Fruit fly (Drosophila melanogaster) whole organism, embryonic: ENCODE data around the gene Tsp2A.
A peak's percentile ranks its signal among the peaks of the same experiment; 100 is the strongest.

Source experiments
- Atf6 ChIP-seq: fragments of 200-800 bp; sonication (Bioruptor generic); IDR thresholded peaks from 2 replicates; pipeline ENCODE4 v1.3.6; 2022; ENCODE audit warnings: missing biosample characterization, missing genetic modification characterization
- CG10565 ChIP-seq: fragments of 200-800 bp; sonication (Bioruptor generic); optimal IDR thresholded peaks from 3 replicates; lab custom pipeline; 2016; ENCODE audit warnings: missing biosample characterization, mild to moderate bottlenecking, missing genetic modification characterization
- CG10959 ChIP-seq: fragments of 200-800 bp; sonication (Bioruptor generic); IDR thresholded peaks from 2 replicates; pipeline ENCODE4 v1.3.6; 2022; ENCODE audit warnings: missing biosample characterization, missing genetic modification characterization
- CG11398 ChIP-seq: fragments of 200-800 bp; sonication (Bioruptor generic); optimal IDR thresholded peaks from 2 replicates; lab custom pipeline; 2016; ENCODE audit warnings: missing biosample characterization, missing genetic modification characterization
- CG12155 ChIP-seq: fragments of 200-800 bp; sonication (Bioruptor generic); optimal IDR thresholded peaks from 3 replicates; lab custom pipeline; 2016; ENCODE audit warnings: missing biosample characterization, missing genetic modification characterization
- CG12236 ChIP-seq: fragments of 200-800 bp; sonication (Bioruptor generic); optimal IDR thresholded peaks from 2 replicates; lab custom pipeline; 2016; ENCODE audit warnings: missing biosample characterization, missing genetic modification characterization
- CG12942 ChIP-seq: fragments of 200-800 bp; sonication (Bioruptor generic); optimal IDR thresholded peaks from 3 replicates; lab custom pipeline; 2016; ENCODE audit warnings: missing biosample characterization, missing genetic modification characterization
- CG13296 ChIP-seq: fragments of 200-800 bp; sonication (Bioruptor generic); optimal IDR thresholded peaks from 3 replicates; lab custom pipeline; 2018; ENCODE audit warnings: missing biosample characterization, mild to moderate bottlenecking, missing genetic modification characterization
- CG14710 ChIP-seq: fragments of 200-800 bp; sonication (Bioruptor generic); optimal IDR thresholded peaks from 3 replicates; lab custom pipeline; 2019; ENCODE audit warnings: missing biosample characterization, mild to moderate bottlenecking, missing genetic modification characterization, moderate library complexity
- CG1647 ChIP-seq: fragments of 200-800 bp; sonication (Bioruptor generic); optimal IDR thresholded peaks from 3 replicates; lab custom pipeline; 2016; ENCODE audit warnings: missing biosample characterization, missing genetic modification characterization
- CG17912 ChIP-seq: fragments of 200-800 bp; sonication (Bioruptor generic); optimal IDR thresholded peaks from 2 replicates; lab custom pipeline; 2018; ENCODE audit warnings: missing biosample characterization, mild to moderate bottlenecking, missing genetic modification characterization
- CG18619 ChIP-seq: fragments of 200-800 bp; sonication (Bioruptor generic); optimal IDR thresholded peaks from 3 replicates; lab custom pipeline; 2017; ENCODE audit warnings: missing biosample characterization, mild to moderate bottlenecking, missing genetic modification characterization
- CG3281 ChIP-seq: fragments of 200-800 bp; sonication (Bioruptor generic); optimal IDR thresholded peaks from 3 replicates; lab custom pipeline; 2017; ENCODE audit warnings: missing biosample characterization, mild to moderate bottlenecking, missing genetic modification characterization
- CG4404 ChIP-seq: fragments of 200-800 bp; sonication (Bioruptor generic); IDR thresholded peaks from 2 replicates; pipeline ENCODE4 v1.3.6; 2022; ENCODE audit warnings: missing biosample characterization, missing genetic modification characterization
- CG4707 ChIP-seq: fragments of 200-800 bp; sonication (Bioruptor generic); optimal IDR thresholded peaks from 2 replicates; lab custom pipeline; 2018; ENCODE audit warnings: missing biosample characterization, mild to moderate bottlenecking, missing genetic modification characterization, moderate library complexity
- CG6254 ChIP-seq: fragments of 200-800 bp; sonication (Bioruptor generic); optimal IDR thresholded peaks from 3 replicates; lab custom pipeline; 2017; ENCODE audit warnings: mild to moderate bottlenecking, missing biosample characterization, missing genetic modification reagents, missing genetic modification characterization
- CG6683 ChIP-seq: fragments of 200-800 bp; sonication (Bioruptor generic); optimal IDR thresholded peaks from 2 replicates; lab custom pipeline; 2017; ENCODE audit warnings: missing biosample characterization, mild to moderate bottlenecking, missing genetic modification characterization, missing genetic modification reagents
- CG6689 ChIP-seq: fragments of 200-800 bp; sonication (Bioruptor generic); IDR thresholded peaks from 2 replicates; pipeline ENCODE4 v1.3.6; 2022; ENCODE audit warnings: missing biosample characterization, missing genetic modification characterization
- CG7928 ChIP-seq: fragments of 200-800 bp; sonication (Bioruptor generic); optimal IDR thresholded peaks from 2 replicates; lab custom pipeline; 2017; ENCODE audit warnings: missing biosample characterization, mild to moderate bottlenecking, missing genetic modification characterization
- CG7963 ChIP-seq: fragments of 200-800 bp; sonication (Bioruptor generic); IDR thresholded peaks from 3 replicates; pipeline ENCODE4 v1.3.6; 2022; ENCODE audit warnings: missing biosample characterization, missing genetic modification characterization; ENCODE audit not compliant: partially characterized antibody
- CG8388 ChIP-seq: fragments of 200-800 bp; sonication (Bioruptor generic); optimal IDR thresholded peaks from 2 replicates; lab custom pipeline; 2019; ENCODE audit warnings: missing biosample characterization, mild to moderate bottlenecking, missing genetic modification characterization, moderate library complexity
- CG8478 ChIP-seq: fragments of >200 bp; optimal IDR thresholded peaks from 2 replicates; lab custom pipeline; 2018
- CG9609 ChIP-seq: fragments of 200-800 bp; sonication (Bioruptor generic); optimal IDR thresholded peaks from 3 replicates; lab custom pipeline; 2016; ENCODE audit warnings: missing biosample characterization, missing genetic modification characterization
- Chrac-16 ChIP-seq: fragments of 200-800 bp; sonication (Bioruptor generic); optimal IDR thresholded peaks from 3 replicates; lab custom pipeline; 2016; ENCODE audit warnings: missing biosample characterization, missing genetic modification characterization
- Deaf1 ChIP-seq: fragments of 200-800 bp; optimal IDR thresholded peaks from 3 replicates; lab custom pipeline; 2019; ENCODE audit warnings: missing biosample characterization, mild to moderate bottlenecking, missing genetic modification characterization, moderate library complexity
- Doc3 ChIP-seq: fragments of 200-800 bp; sonication (Bioruptor generic); IDR thresholded peaks from 3 replicates; pipeline ENCODE4 v1.3.6; 2022; ENCODE audit warnings: missing biosample characterization, missing genetic modification characterization; ENCODE audit not compliant: partially characterized antibody
- Dp ChIP-seq: fragments of 200-800 bp; sonication (Bioruptor generic); optimal IDR thresholded peaks from 2 replicates; lab custom pipeline; 2018; ENCODE audit warnings: missing biosample characterization, mild to moderate bottlenecking, missing genetic modification characterization, moderate library complexity
- HLHmδ ChIP-seq: fragments of 200-800 bp; sonication (Bioruptor generic); optimal IDR thresholded peaks from 2 replicates; lab custom pipeline; 2018; ENCODE audit warnings: missing biosample characterization, mild to moderate bottlenecking, missing genetic modification characterization, moderate library complexity
- Lhr ChIP-seq: fragments of 200-800 bp; sonication (Bioruptor generic); optimal IDR thresholded peaks from 3 replicates; lab custom pipeline; 2017; ENCODE audit warnings: mild to moderate bottlenecking, missing biosample characterization, missing genetic modification reagents, missing genetic modification characterization
- Mad ChIP-seq: fragments of 200-800 bp; sonication (Bioruptor generic); optimal IDR thresholded peaks from 2 replicates; lab custom pipeline; 2016; ENCODE audit warnings: missing biosample characterization, missing genetic modification characterization
- NFAT ChIP-seq: fragments of 200-800 bp; sonication (Bioruptor generic); IDR thresholded peaks from 2 replicates; pipeline ENCODE4 v1.3.6; 2022; ENCODE audit warnings: missing biosample characterization, missing genetic modification characterization
- Poxn ChIP-seq: fragments of 200-800 bp; sonication (Bioruptor generic); IDR thresholded peaks from 2 replicates; pipeline ENCODE4 v1.3.6; 2022; ENCODE audit warnings: missing biosample characterization, missing genetic modification characterization
- Sox102F ChIP-seq: fragments of 200-800 bp; sonication (Bioruptor generic); optimal IDR thresholded peaks from 2 replicates; lab custom pipeline; 2018; ENCODE audit warnings: missing biosample characterization, mild to moderate bottlenecking, missing genetic modification characterization, moderate library complexity
- Sry-δ ChIP-seq: fragments of 200-800 bp; sonication (Bioruptor generic); optimal IDR thresholded peaks from 2 replicates; lab custom pipeline; 2016; ENCODE audit warnings: missing biosample characterization, missing genetic modification characterization
- TFAM ChIP-seq: fragments of 200-800 bp; sonication (Bioruptor generic); optimal IDR thresholded peaks from 2 replicates; lab custom pipeline; 2017; ENCODE audit warnings: missing biosample characterization, missing genetic modification characterization, inconsistent platforms
- chinmo ChIP-seq: fragments of 200-800 bp; sonication (Bioruptor generic); IDR thresholded peaks from 4 replicates; pipeline ENCODE4 v1.3.6; 2022; ENCODE audit warnings: missing biosample characterization, missing genetic modification characterization; ENCODE audit not compliant: partially characterized antibody
- disco-r ChIP-seq: fragments of 200-800 bp; sonication (Bioruptor generic); optimal IDR thresholded peaks from 2 replicates; lab custom pipeline; 2016; ENCODE audit warnings: missing biosample characterization, missing genetic modification characterization
- fd3F ChIP-seq: fragments of 200-800 bp; sonication (Bioruptor generic); optimal IDR thresholded peaks from 2 replicates; lab custom pipeline; 2018; ENCODE audit warnings: missing biosample characterization, mild to moderate bottlenecking, missing genetic modification characterization, moderate library complexity
- fu2 ChIP-seq: fragments of 200-800 bp; sonication (Bioruptor generic); optimal IDR thresholded peaks from 2 replicates; lab custom pipeline; 2016; ENCODE audit warnings: missing biosample characterization, missing genetic modification characterization
- gsb ChIP-seq: fragments of 200-800 bp; sonication (Bioruptor generic); IDR thresholded peaks from 2 replicates; pipeline ENCODE4 v1.3.6; 2022; ENCODE audit warnings: missing biosample characterization, missing genetic modification characterization
- gsb-n ChIP-seq: fragments of 200-800 bp; sonication (Bioruptor generic); optimal IDR thresholded peaks from 3 replicates; lab custom pipeline; 2018; ENCODE audit warnings: missing biosample characterization, mild to moderate bottlenecking, missing genetic modification characterization
- otp ChIP-seq: fragments of 200-800 bp; sonication (Bioruptor generic); IDR thresholded peaks from 3 replicates; pipeline ENCODE4, ENCODE4 v1.3.6; 2022; ENCODE audit warnings: missing biosample characterization, missing genetic modification characterization
- p53 ChIP-seq: fragments of 200-800 bp; sonication (Bioruptor generic); optimal IDR thresholded peaks from 2 replicates; lab custom pipeline; 2016; ENCODE audit warnings: missing biosample characterization, missing genetic modification characterization
- pita ChIP-seq: fragments of 200-800 bp; sonication (Bioruptor generic); optimal IDR thresholded peaks from 2 replicates; lab custom pipeline; 2017; ENCODE audit warnings: missing biosample characterization, mild to moderate bottlenecking, missing genetic modification characterization
- row ChIP-seq: fragments of 200-800 bp; sonication (Bioruptor generic); IDR thresholded peaks from 3 replicates; pipeline ENCODE4 v1.3.6; 2022; ENCODE audit warnings: missing biosample characterization, missing genetic modification characterization
- tna ChIP-seq: fragments of 200-800 bp; sonication (Bioruptor generic); IDR thresholded peaks from 2 replicates; pipeline ENCODE4 v1.3.6; 2022; ENCODE audit warnings: missing biosample characterization, missing genetic modification characterization; ENCODE audit not compliant: partially characterized antibody
- trh ChIP-seq: fragments of 200-800 bp; sonication (Bioruptor generic); optimal IDR thresholded peaks from 2 replicates; lab custom pipeline; 2016; ENCODE audit warnings: missing biosample characterization, missing genetic modification characterization
- ttk ChIP-seq: fragments of 200-800 bp; sonication (Bioruptor generic); IDR thresholded peaks from 2 replicates; pipeline ENCODE4 v2.1.2; 2022; ENCODE audit warnings: missing biosample characterization, missing genetic modification characterization
- vnd ChIP-seq: fragments of 200-800 bp; sonication (Bioruptor generic); IDR thresholded peaks from 3 replicates; pipeline ENCODE4 v1.3.6; 2022; ENCODE audit warnings: missing biosample characterization, missing genetic modification characterization; ENCODE audit not compliant: partially characterized antibody
- zfh2 ChIP-seq: fragments of 200-800 bp; sonication (Bioruptor generic); optimal IDR thresholded peaks from 2 replicates; lab custom pipeline; 2016; ENCODE audit warnings: missing biosample characterization, missing genetic modification characterization

The Tsp2A gene

dm6 chrX:1380350-1381060 is 34.2 kb downstream of the Tsp2A start, which contains the start of the genes CG3719 and CG32813 (continued):
- peak; percentile 36 for TF ChIP-seq Deaf1 (tag; lab: Kevin White, UChicago)
- no peak for TF ChIP-seq CG8478
- no peak for TF ChIP-seq CG17912
- no peak for TF ChIP-seq CG12236 (GFP tag; lab: Kevin White, UChicago)
- 0 out of 2 replicates have a peak, but pooled peaks have one; percentile 5 for TF ChIP-seq Atf6 (GFP tag; lab: Robert Waterston, UW)
- TF ChIP-seq p53 (GFP tag; lab: Kevin White, UChicago), result no peak
- no peak for TF ChIP-seq CG6689
- TF ChIP-seq otp (GFP tag; lab: Robert Waterston, UW), result no peak
- peak; percentile 52 for TF ChIP-seq Sry-δ (GFP tag; lab: Kevin White, UChicago)
- 0 out of 2 replicates have a peak, but pooled peaks have one; percentile 7 for TF ChIP-seq tna
- TF ChIP-seq CG12942 (GFP tag; lab: Kevin White, UChicago), result no peak
- TF ChIP-seq CG8388 (GFP tag; lab: Kevin White, UChicago), result no peak
- TF ChIP-seq CG12155 (GFP tag; lab: Kevin White, UChicago), result no peak
- TF ChIP-seq trh (GFP tag; lab: Kevin White, UChicago), result no peak
- TF ChIP-seq Mad, result no peak
- TF ChIP-seq HLHmδ, result no peak
- TF ChIP-seq zfh2 (GFP tag; lab: Kevin White, UChicago), result peak; percentile 51
- no peak for TF ChIP-seq CG11398 (GFP tag; lab: Kevin White, UChicago)
- TF ChIP-seq disco-r (GFP tag; lab: Kevin White, UChicago), result no peak
- no peak for TF ChIP-seq vnd (GFP tag; lab: Robert Waterston, UW)
- TF ChIP-seq Doc3 (GFP tag; lab: Robert Waterston, UW), result no peak
- TF ChIP-seq CG7963, result no peak
- no peak for TF ChIP-seq Chrac-16 (GFP tag; lab: Kevin White, UChicago)
- no peak for TF ChIP-seq CG4404 (GFP tag; lab: Robert Waterston, UW)
- TF ChIP-seq CG6254 (GFP tag; lab: Kevin White, UChicago), result no peak
- TF ChIP-seq Dp (GFP tag; lab: Kevin White, UChicago), result peak; percentile 82
- peak; percentile 23 for TF ChIP-seq CG9609 (GFP tag; lab: Kevin White, UChicago)
- TF ChIP-seq CG14710, result peak; percentile 44
- no peak for TF ChIP-seq fd3F
- no peak for TF ChIP-seq CG4707
- TF ChIP-seq row (GFP tag; lab: Robert Waterston, UW), result peak; percentile 53
- no peak for TF ChIP-seq CG10565
- peak; percentile 65 for TF ChIP-seq NFAT (GFP tag; lab: Robert Waterston, UW)
- TF ChIP-seq gsb-n, result no peak
- no peak for TF ChIP-seq Sox102F (GFP tag; lab: Kevin White, UChicago)
- TF ChIP-seq CG3281 (GFP tag; lab: Kevin White, UChicago), result peak; percentile 16
- TF ChIP-seq CG6683, result no peak
- TF ChIP-seq fu2 (GFP tag; lab: Kevin White, UChicago), result peak; percentile 52
- peak; percentile 45 for TF ChIP-seq Lhr
- TF ChIP-seq pita (GFP tag; lab: Kevin White, UChicago), result no peak
- TF ChIP-seq Poxn (GFP tag; lab: Robert Waterston, UW), result no peak
- no peak for TF ChIP-seq gsb
- no peak for TF ChIP-seq CG18619 (GFP tag; lab: Kevin White, UChicago)
- TF ChIP-seq ttk (GFP tag; lab: Robert Waterston, UW), result no peak
- peak; percentile 12 for TF ChIP-seq CG7928 (GFP tag; lab: Kevin White, UChicago)
- TF ChIP-seq TFAM (GFP tag; lab: Kevin White, UChicago), result no peak
- 0 out of 4 replicates have a peak, but pooled peaks have one; percentile 27 for TF ChIP-seq chinmo (GFP tag; lab: Robert Waterston, UW)
- TF ChIP-seq CG1647 (GFP tag; lab: Kevin White, UChicago), result peak; percentile 10
- no peak for TF ChIP-seq CG10959 (GFP tag; lab: Robert Waterston, UW)
- TF ChIP-seq CG13296 (GFP tag; lab: Kevin White, UChicago), result no peak
